Worm (Caenorhabditis elegans) whole organism, L3 larva: Measurements from ENCODE around the gene ima-1.

Experiments used
- ama-1 ChIP-seq: fragments of 150-350 bp; optimal IDR thresholded peaks from 2 replicates; lab custom pipeline; 2018
- ceh-16 ChIP-seq: sonication (generic microtip); optimal IDR thresholded peaks from 2 replicates; lab custom pipeline; 2017; ENCODE audit warnings: missing biosample characterization, missing genetic modification characterization
- ceh-9 ChIP-seq: sonication (generic microtip); optimal IDR thresholded peaks from 2 replicates; lab custom pipeline; 2018; ENCODE audit warnings: missing biosample characterization, missing genetic modification characterization
- elt-2 ChIP-seq: sonication (generic microtip); optimal IDR thresholded peaks from 2 replicates; lab custom pipeline; 2016; ENCODE audit warnings: missing genetic modification reagents, mild to moderate bottlenecking, missing genetic modification characterization, missing compliant biosample characterization
- elt-3 ChIP-seq, 3 experiments: fragments of 150-350 bp in 1 of 3; sonication (generic microtip) in 2 of 3; optimal IDR thresholded peaks; 2 replicates in 2 of 3; 4 replicates in 1 of 3; lab custom pipeline; 2014 to 2017; ENCODE audit warnings: missing biosample characterization in 3 of 3, missing genetic modification characterization in 3 of 3
- jun-1 ChIP-seq: fragments of 150-350 bp; optimal IDR thresholded peaks from 2 replicates; lab custom pipeline; 2014; ENCODE audit warnings: missing biosample characterization, missing genetic modification reagents, missing genetic modification characterization
- unc-39 ChIP-seq: sonication (generic microtip); optimal IDR thresholded peaks from 4 replicates; lab custom pipeline; 2017; ENCODE audit warnings: missing biosample characterization, missing genetic modification characterization
- unc-62 ChIP-seq: fragments of 150-350 bp; sonication (generic microtip); optimal IDR thresholded peaks from 4 replicates; lab custom pipeline; 2014; ENCODE audit warnings: missing biosample characterization, missing genetic modification reagents, missing genetic modification characterization

ce11 chrV:11190983-11191382 lies 48.5 kb upstream of the ima-1 start, which contains the start of gene lgc-49:
- TF ChIP-seq ceh-16 (tag; lab: Kevin White, UChicago) (no peak), unc-62 (GFP tag; lab: Kevin White, UChicago) (no peak), ama-1 (lab: Kevin White, UChicago) (no peak), elt-3 (tag; optimal IDR thresholded peaks at IDR 0.05; lab: Kevin White, UChicago) (no peak), unc-39 (no peak), elt-2 (no peak), jun-1 (no peak), ceh-9 (tag; lab: Kevin White, UChicago) (no peak)
